Worm (Caenorhabditis elegans): ENCODE data around the gene him-18.

DNA sequence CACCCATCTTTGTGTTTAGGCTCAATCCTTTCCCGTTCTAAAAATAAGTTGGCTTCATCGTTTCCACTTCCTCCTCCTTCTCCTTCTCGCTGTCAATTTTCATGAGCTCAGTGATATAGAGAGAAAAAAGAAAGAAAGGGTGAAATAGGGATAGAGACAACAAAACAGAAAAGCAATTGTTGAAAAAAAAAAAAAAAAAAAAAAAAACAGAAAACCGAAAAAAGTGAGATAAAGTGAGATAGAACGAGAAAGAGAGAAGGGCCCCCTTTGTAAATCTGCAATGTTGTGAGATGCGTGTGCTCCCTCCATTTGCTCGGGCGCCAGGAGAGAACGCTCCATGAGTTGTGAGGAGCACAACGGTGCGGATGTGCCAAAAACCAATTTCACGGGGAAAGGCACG lies 8.9 kb upstream of the him-18 start:
- TF ChIP-seq Y105C5A.15 (GFP tag; IDR thresholded peaks at IDR 0.05), result no peak
- no peak for TF ChIP-seq R02D3.7 (tag; optimal IDR thresholded peaks at IDR 0.05)

Measured in whole organism, L4 larva.